Fruit fly (Drosophila melanogaster): ENCODE data around the gene DPCoAC.

DNA sequence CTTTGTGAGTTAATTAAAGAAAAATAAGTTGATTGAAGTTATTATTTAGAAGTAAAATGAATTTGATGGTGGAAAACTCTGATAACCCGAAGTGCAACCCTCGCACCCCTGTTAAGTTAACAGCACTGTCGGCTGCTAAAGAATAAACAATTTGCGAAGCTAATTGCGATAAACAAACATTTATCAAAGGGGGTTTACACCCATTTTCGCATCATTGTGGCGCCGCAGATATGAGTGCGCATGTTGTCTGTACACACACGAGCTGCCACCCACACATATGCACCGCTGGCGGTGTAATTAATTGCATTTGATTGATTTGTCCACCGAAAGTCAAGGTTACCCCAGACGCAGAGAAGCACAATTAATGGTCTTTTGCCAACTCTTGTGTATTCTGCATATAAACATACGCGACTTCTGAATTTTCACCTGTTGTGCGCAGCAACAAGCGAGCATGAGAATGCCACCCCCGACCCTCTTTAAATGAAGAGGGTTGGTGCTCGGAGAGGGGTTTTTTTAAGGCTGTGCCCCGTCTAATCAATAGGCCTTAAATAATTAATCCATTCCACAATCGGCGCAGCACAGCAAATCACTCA is 5.9 kb downstream of the DPCoAC start:
- TF ChIP-seq Sin3A (optimal IDR thresholded peaks at IDR 0.05) (no peak), ttk (optimal IDR thresholded peaks at IDR 0.05) (no peak), psq (optimal IDR thresholded peaks at IDR 0.05) (no peak), h (optimal IDR thresholded peaks at IDR 0.05) (no peak), insv (optimal IDR thresholded peaks at IDR 0.05) (no peak)
